Comparison of ENCODE assay signal across 3 fruit fly cellular contexts in genomic region chr3R:10153957-10154685, dm6.
A peak's percentile ranks its signal among the peaks of the same experiment; 100 is the strongest.
TF ChIP-seq lines count a peak whose summit lies in the region.

No protein-coding gene starts in this region.

- no peak for TF ChIP-seq CTCF in whole organism, embryonic (GFP tag; optimal IDR thresholded peaks at IDR 0.05; lab: Kevin White, UChicago)

TF ChIP-seq in whole organism, embryonic, 481 proteins besides CTCF, POLR2A, EP300 and RAD21 (continues in another document):
- TF ChIP-seq CG8089 (GFP tag; optimal IDR thresholded peaks at IDR 0.05; lab: Kevin White, UChicago) (peak; percentile 16), ttk (GFP tag; IDR thresholded peaks at IDR 0.05; lab: Robert Waterston, UW) (0 out of 2 replicates have a peak, but pooled peaks have one; percentile 21), CG3065 (GFP tag; optimal IDR thresholded peaks at IDR 0.05; lab: Kevin White, UChicago) (no peak), CG17385 (GFP tag; optimal IDR thresholded peaks at IDR 0.05; lab: Kevin White, UChicago) (peak; percentile 24), grau (tag; optimal IDR thresholded peaks at IDR 0.05; lab: Kevin White, UChicago) (peak; percentile 36), CG30403 (GFP tag; optimal IDR thresholded peaks at IDR 0.05; lab: Kevin White, UChicago) (peak; percentile 48), CG31365 (tag; optimal IDR thresholded peaks at IDR 0.05; lab: Kevin White, UChicago) (no peak), Mad (GFP tag; optimal IDR thresholded peaks at IDR 0.05; lab: Kevin White, UChicago) (no peak), sens-2 (GFP tag; IDR thresholded peaks at IDR 0.05; lab: Robert Waterston, UW) (0 out of 2 replicates have a peak, but pooled peaks have one; percentile 31), grn (GFP tag; optimal IDR thresholded peaks at IDR 0.05; lab: Kevin White, UChicago) (peak; percentile 23), CG15514 (GFP tag; optimal IDR thresholded peaks at IDR 0.05; lab: Kevin White, UChicago) (peak; percentile 17), Ets65A (GFP tag; lab: Kevin White, UChicago) (peak; percentile 88), CG33557 (GFP tag; optimal IDR thresholded peaks at IDR 0.05; lab: Kevin White, UChicago) (no peak), CG18011 (GFP tag; optimal IDR thresholded peaks at IDR 0.05; lab: Kevin White, UChicago) (no peak), CG17359 (tag; optimal IDR thresholded peaks at IDR 0.05; lab: Kevin White, UChicago) (peak; percentile 39), fd64A (GFP tag; optimal IDR thresholded peaks at IDR 0.05; lab: Kevin White, UChicago) (no peak), CG34376 (GFP tag; optimal IDR thresholded peaks at IDR 0.05; lab: Kevin White, UChicago) (no peak), dimm (GFP tag; IDR thresholded peaks at IDR 0.05; lab: Robert Waterston, UW) (0 out of 2 replicates have a peak, but pooled peaks have one; percentile 9), CG12219 (GFP tag; optimal IDR thresholded peaks at IDR 0.05; lab: Kevin White, UChicago) (peak; percentile 15), Sox100B (GFP tag; optimal IDR thresholded peaks at IDR 0.05; lab: Kevin White, UChicago) (peak; percentile 1), Mrtf (GFP tag; IDR thresholded peaks at IDR 0.05; lab: Robert Waterston, UW) (0 out of 3 replicates have a peak, but pooled peaks have one; percentile 32), pum (GFP tag; optimal IDR thresholded peaks at IDR 0.05; lab: Kevin White, UChicago) (peak; percentile 20), CG14667 (GFP tag; IDR thresholded peaks at IDR 0.05; lab: Robert Waterston, UW) (peak; percentile 49; the same call in 1 of the 2 replicates), usp (GFP tag; optimal IDR thresholded peaks at IDR 0.05; lab: Kevin White, UChicago) (no peak), CG12769 (tag; optimal IDR thresholded peaks at IDR 0.05; lab: Kevin White, UChicago) (peak; percentile 20), pita (GFP tag; optimal IDR thresholded peaks at IDR 0.05; lab: Kevin White, UChicago) (no peak), jumu (GFP tag; optimal IDR thresholded peaks at IDR 0.05; lab: Kevin White, UChicago) (peak; percentile 19), Nf-YC (tag; optimal IDR thresholded peaks at IDR 0.05; lab: Kevin White, UChicago) (no peak), E2f1 (GFP tag; IDR thresholded peaks at IDR 0.05; lab: Robert Waterston, UW) (peak; percentile 31; the same call in 1 of the 2 replicates)

TF ChIP-seq in whole organism, prepupa, 60 proteins besides CTCF, POLR2A, EP300 and RAD21:
- TF ChIP-seq Blimp-1 (GFP tag; optimal IDR thresholded peaks at IDR 0.05; lab: Kevin White, UChicago) (no peak), Gug (GFP tag; IDR thresholded peaks at IDR 0.05; lab: Robert Waterston, UW) (peak; percentile 62), CG10631 (GFP tag; optimal IDR thresholded peaks at IDR 0.05; lab: Kevin White, UChicago) (peak; percentile 34), CG8319 (GFP tag; optimal IDR thresholded peaks at IDR 0.05; lab: Kevin White, UChicago) (peak; percentile 8), CG8119 (GFP tag; IDR thresholded peaks at IDR 0.05; lab: Robert Waterston, UW) (peak; percentile 74), CG7368 (GFP tag; optimal IDR thresholded peaks at IDR 0.05; lab: Kevin White, UChicago) (peak; percentile 16), CG8632 (GFP tag; optimal IDR thresholded peaks at IDR 0.05; lab: Kevin White, UChicago) (no peak), Ets21C (GFP tag; optimal IDR thresholded peaks at IDR 0.05; lab: Kevin White, UChicago) (no peak), spab (GFP tag; optimal IDR thresholded peaks at IDR 0.05; lab: Kevin White, UChicago) (peak; percentile 2), Sox14 (GFP tag; optimal IDR thresholded peaks at IDR 0.05; lab: Kevin White, UChicago) (no peak), dac (GFP tag; optimal IDR thresholded peaks at IDR 0.05; lab: Kevin White, UChicago) (peak; percentile 60), CG11294 (GFP tag; IDR thresholded peaks at IDR 0.05; lab: Robert Waterston, UW) (peak; percentile 53; the same call in 1 of the 2 replicates), CG9139 (GFP tag; optimal IDR thresholded peaks at IDR 0.05; lab: Kevin White, UChicago) (no peak), CG3919 (GFP tag; optimal IDR thresholded peaks at IDR 0.05; lab: Kevin White, UChicago) (no peak), CG11762 (GFP tag; optimal IDR thresholded peaks at IDR 0.05; lab: Kevin White, UChicago; ENCODE audit: insufficient read depth) (peak; percentile 19), pdm3 (GFP tag; optimal IDR thresholded peaks at IDR 0.05; lab: Kevin White, UChicago) (peak; percentile 58), CG1621 (tag; optimal IDR thresholded peaks at IDR 0.05; lab: Kevin White, UChicago) (no peak), salr (GFP tag; optimal IDR thresholded peaks at IDR 0.05; lab: Kevin White, UChicago) (peak in 1 of 2 experiments; percentile 33), CG15336 (GFP tag; IDR thresholded peaks at IDR 0.05; lab: Robert Waterston, UW) (peak; percentile 87), cyc (GFP tag; optimal IDR thresholded peaks at IDR 0.05; lab: Kevin White, UChicago) (no peak), Hr4 (GFP tag; optimal IDR thresholded peaks at IDR 0.05; lab: Kevin White, UChicago) (peak; percentile 75), Lpt (GFP tag; optimal IDR thresholded peaks at IDR 0.05; lab: Kevin White, UChicago) (peak; percentile 41), CG4318 (GFP tag; optimal IDR thresholded peaks at IDR 0.05; lab: Kevin White, UChicago) (peak; percentile 37), CG6163 (GFP tag; IDR thresholded peaks at IDR 0.05; lab: Robert Waterston, UW) (peak; percentile 79; the same call in 2 of the 3 replicates), CG6792 (GFP tag; optimal IDR thresholded peaks at IDR 0.05; lab: Kevin White, UChicago) (peak; percentile 19), Eip75B (GFP tag; optimal IDR thresholded peaks at IDR 0.05; lab: Kevin White, UChicago) (peak; percentile 23), acj6 (GFP tag; optimal IDR thresholded peaks at IDR 0.05; lab: Kevin White, UChicago) (peak; percentile 33), achi (GFP tag; optimal IDR thresholded peaks at IDR 0.05; lab: Kevin White, UChicago) (peak; percentile 61), svp (GFP tag; lab: Kevin White, UChicago) (no peak)

TF ChIP-seq in whole organism, pupa, 21 proteins besides CTCF, POLR2A, EP300 and RAD21:
- TF ChIP-seq CG32121 (GFP tag; IDR thresholded peaks at IDR 0.05; lab: Robert Waterston, UW) (peak; percentile 74), Ets98B (GFP tag; IDR thresholded peaks at IDR 0.05; lab: Robert Waterston, UW) (peak; percentile 73), rn (GFP tag; IDR thresholded peaks at IDR 0.05; lab: Robert Waterston, UW) (peak; percentile 38; the same call in 1 of the 2 replicates), CG17806 (tag; optimal IDR thresholded peaks at IDR 0.05; lab: Kevin White, UChicago) (peak; percentile 35), CG8301 (tag; optimal IDR thresholded peaks at IDR 0.05; lab: Kevin White, UChicago) (peak; percentile 60), CG8159 (tag; optimal IDR thresholded peaks at IDR 0.05; lab: Kevin White, UChicago) (no peak), Pif1A (GFP tag; optimal IDR thresholded peaks at IDR 0.05; lab: Kevin White, UChicago) (no peak), fd96Ca (GFP tag; IDR thresholded peaks at IDR 0.05; lab: Robert Waterston, UW) (peak; percentile 46; the same call in 1 of the 3 replicates), CG4496 (GFP tag; IDR thresholded peaks at IDR 0.05; lab: Robert Waterston, UW) (peak; percentile 84; the same call in 2 of the 3 replicates), gl (tag; optimal IDR thresholded peaks at IDR 0.05; lab: Kevin White, UChicago) (no peak), CG12605 (GFP tag; IDR thresholded peaks at IDR 0.05; lab: Robert Waterston, UW) (peak; percentile 56)
TF ChIP-seq in whole organism, pupa: peak in this region for 8.

Comparison
In these comparisons a context has a peak if more than half of its experiments do, and no peak if none do; other contexts are left out.
1. Of the 7 proteins assayed by ChIP-seq in both whole organism, embryonic and whole organism, prepupa: peak only in whole organism, embryonic: Blimp-1 and Sox102F; only in whole organism, prepupa: Gug and Lpt; in both: none; in neither: 3.